Fruit fly (Drosophila melanogaster) whole organism, prepupa: ENCODE results near the gene CG13385.

Experiments used
- CG10631 ChIP-seq: fragments of 200-800 bp; sonication (Bioruptor generic); optimal IDR thresholded peaks from 2 replicates; lab custom pipeline; 2016; ENCODE audit warnings: missing biosample characterization, missing genetic modification characterization
- CG11294 ChIP-seq: fragments of 200-800 bp; sonication (Bioruptor generic); IDR thresholded peaks from 2 replicates; pipeline ENCODE4 v1.3.6; 2022; ENCODE audit warnings: missing biosample characterization, missing genetic modification characterization
- CG11762 ChIP-seq: fragments of 200-800 bp; sonication (Bioruptor generic); optimal IDR thresholded peaks from 3 replicates; lab custom pipeline; 2016; ENCODE audit warnings: missing biosample characterization, missing genetic modification characterization; ENCODE audit not compliant: insufficient read depth
- CG1621 ChIP-seq: fragments of 200-800 bp; sonication (Bioruptor generic); optimal IDR thresholded peaks from 3 replicates; lab custom pipeline; 2018; ENCODE audit warnings: missing biosample characterization, mild to moderate bottlenecking, missing genetic modification characterization
- CG16779 ChIP-seq: fragments of 200-800 bp; sonication (Bioruptor generic); optimal IDR thresholded peaks from 3 replicates; lab custom pipeline; 2017; ENCODE audit warnings: missing biosample characterization, mild to moderate bottlenecking, missing genetic modification characterization
- CG31627 ChIP-seq: fragments of 200-800 bp; sonication (Bioruptor generic); optimal IDR thresholded peaks from 3 replicates; lab custom pipeline; 2016; ENCODE audit warnings: missing biosample characterization, missing genetic modification characterization
- CG32006 ChIP-seq: fragments of 200-800 bp; sonication (Bioruptor generic); optimal IDR thresholded peaks from 3 replicates; lab custom pipeline; 2017; ENCODE audit warnings: missing biosample characterization, mild to moderate bottlenecking, missing genetic modification characterization
- CG34406 ChIP-seq: fragments of 200-800 bp; sonication (Bioruptor generic); optimal IDR thresholded peaks from 3 replicates; lab custom pipeline; 2016; ENCODE audit warnings: missing biosample characterization, missing genetic modification characterization
- CG4318 ChIP-seq: fragments of 200-800 bp; sonication (Bioruptor generic); optimal IDR thresholded peaks from 3 replicates; lab custom pipeline; 2017; ENCODE audit warnings: missing biosample characterization, mild to moderate bottlenecking, missing genetic modification characterization
- CG6163 ChIP-seq: fragments of 200-800 bp; sonication (Bioruptor generic); IDR thresholded peaks from 3 replicates; pipeline ENCODE4 v1.3.6; 2022; ENCODE audit warnings: missing biosample characterization, missing genetic modification characterization
- CG6276 ChIP-seq: fragments of 200-800 bp; sonication (Bioruptor generic); optimal IDR thresholded peaks from 2 replicates; lab custom pipeline; 2017; ENCODE audit warnings: missing biosample characterization, mild to moderate bottlenecking, missing genetic modification characterization
- CG6792 ChIP-seq: fragments of 200-800 bp; sonication (Bioruptor generic); optimal IDR thresholded peaks from 3 replicates; lab custom pipeline; 2016; ENCODE audit warnings: missing biosample characterization, missing genetic modification characterization
- CG6808 ChIP-seq: fragments of 200-800 bp; sonication (Bioruptor generic); optimal IDR thresholded peaks from 3 replicates; lab custom pipeline; 2017; ENCODE audit warnings: missing biosample characterization, missing genetic modification characterization, mild to moderate bottlenecking, moderate library complexity, missing genetic modification reagents
- CG8119 ChIP-seq: fragments of 200-800 bp; sonication (Bioruptor generic); IDR thresholded peaks from 3 replicates; pipeline ENCODE4 v1.3.6; 2022; ENCODE audit warnings: missing biosample characterization, missing genetic modification characterization
- CG8319 ChIP-seq: fragments of 200-800 bp; sonication (Bioruptor generic); optimal IDR thresholded peaks from 3 replicates; lab custom pipeline; 2016; ENCODE audit warnings: missing biosample characterization, missing genetic modification characterization
- CG9139 ChIP-seq: fragments of 200-800 bp; sonication (Bioruptor generic); optimal IDR thresholded peaks from 3 replicates; lab custom pipeline; 2017; ENCODE audit warnings: missing biosample characterization, mild to moderate bottlenecking, missing genetic modification characterization
- Eip75B ChIP-seq: fragments of 200-800 bp; sonication (Bioruptor generic); optimal IDR thresholded peaks from 3 replicates; lab custom pipeline; 2016; ENCODE audit warnings: missing biosample characterization, missing genetic modification characterization
- Eip78C ChIP-seq: fragments of 200-800 bp; sonication (Bioruptor generic); peaks from one replicate; lab custom pipeline; 2016; ENCODE audit warnings: missing biosample characterization, missing genetic modification characterization
- Ets21C ChIP-seq: fragments of 200-800 bp; sonication (Bioruptor generic); optimal IDR thresholded peaks from 3 replicates; lab custom pipeline; 2016; ENCODE audit warnings: missing biosample characterization, missing genetic modification characterization
- Ets96B ChIP-seq: fragments of 200-800 bp; optimal IDR thresholded peaks from 2 replicates; lab custom pipeline; 2019; ENCODE audit warnings: missing biosample characterization, mild to moderate bottlenecking, missing genetic modification characterization, moderate library complexity
- Gug ChIP-seq: fragments of 200-800 bp; sonication (Bioruptor generic); IDR thresholded peaks from 2 replicates; pipeline ENCODE4 v1.3.6; 2022; ENCODE audit warnings: missing biosample characterization, missing genetic modification characterization
- Hr38 ChIP-seq: sonication (Bioruptor generic); optimal IDR thresholded peaks from 2 replicates; lab custom pipeline; 2016; ENCODE audit warnings: missing biosample characterization, missing genetic modification characterization
- Hr39 ChIP-seq: fragments of 200-800 bp; sonication (Bioruptor generic); optimal IDR thresholded peaks from 2 replicates; lab custom pipeline; 2016; ENCODE audit warnings: missing biosample characterization, missing genetic modification characterization
- Hr4 ChIP-seq: fragments of 200-800 bp; sonication (Bioruptor generic); optimal IDR thresholded peaks from 3 replicates; lab custom pipeline; 2016; ENCODE audit warnings: missing biosample characterization, missing genetic modification characterization
- Met ChIP-seq: fragments of 200-800 bp; sonication (Bioruptor generic); optimal IDR thresholded peaks from 3 replicates; lab custom pipeline; 2016; ENCODE audit warnings: missing biosample characterization, missing genetic modification characterization
- OdsH ChIP-seq: fragments of 200-800 bp; sonication (Bioruptor generic); optimal IDR thresholded peaks from 3 replicates; lab custom pipeline; 2016; ENCODE audit warnings: missing biosample characterization, missing genetic modification characterization
- Sox102F ChIP-seq: fragments of 200-800 bp; sonication (Bioruptor generic); optimal IDR thresholded peaks from 2 replicates; lab custom pipeline; 2016; ENCODE audit warnings: missing biosample characterization, mild to moderate bottlenecking, missing genetic modification characterization
- achi ChIP-seq: fragments of 200-800 bp; sonication (Bioruptor generic); optimal IDR thresholded peaks from 3 replicates; lab custom pipeline; 2016; ENCODE audit warnings: missing biosample characterization, missing genetic modification characterization
- dsx ChIP-seq: fragments of 200-800 bp; optimal IDR thresholded peaks from 3 replicates; lab custom pipeline; 2019; ENCODE audit warnings: missing biosample characterization, mild to moderate bottlenecking, missing genetic modification characterization, moderate library complexity; ENCODE audit not compliant: poor library complexity, severe bottlenecking
- fd59A ChIP-seq: fragments of 200-800 bp; sonication (Bioruptor generic); optimal IDR thresholded peaks from 2 replicates; lab custom pipeline; 2017; ENCODE audit warnings: missing biosample characterization, mild to moderate bottlenecking, missing genetic modification characterization, missing genetic modification reagents
- fd85E ChIP-seq: fragments of 200-800 bp; sonication (Bioruptor generic); optimal IDR thresholded peaks from 3 replicates; lab custom pipeline; 2016; ENCODE audit warnings: missing biosample characterization, missing genetic modification characterization
- fkh ChIP-seq: fragments of 200-800 bp; sonication (Bioruptor generic); optimal IDR thresholded peaks from 3 replicates; lab custom pipeline; 2017; ENCODE audit warnings: missing biosample characterization, mild to moderate bottlenecking, missing genetic modification characterization, moderate library complexity
- lz ChIP-seq: fragments of 200-800 bp; sonication (Bioruptor generic); optimal IDR thresholded peaks from 3 replicates; lab custom pipeline; 2016; ENCODE audit warnings: missing biosample characterization, missing genetic modification characterization
- pdm3 ChIP-seq: fragments of 200-800 bp; sonication (Bioruptor generic); optimal IDR thresholded peaks from 3 replicates; lab custom pipeline; 2016; ENCODE audit warnings: missing biosample characterization, missing genetic modification characterization
- salr ChIP-seq, 2 experiments: fragments of 200-800 bp; sonication (Bioruptor generic); optimal IDR thresholded peaks; 3 replicates each; lab custom pipeline; 2016 to 2018; ENCODE audit warnings: missing biosample characterization in 2 of 2, missing genetic modification characterization in 2 of 2, mild to moderate bottlenecking in 1 of 2
- ss ChIP-seq, 2 experiments: fragments of 200-800 bp; sonication (Bioruptor generic); optimal IDR thresholded peaks; 2 replicates in 1 of 2; 3 replicates in 1 of 2; lab custom pipeline; 2017 to 2018; ENCODE audit warnings: mild to moderate bottlenecking in 2 of 2, missing biosample characterization in 2 of 2, missing genetic modification characterization in 2 of 2, moderate library complexity in 1 of 2
- topi ChIP-seq: fragments of 200-800 bp; sonication (Bioruptor generic); optimal IDR thresholded peaks from 3 replicates; lab custom pipeline; 2016; ENCODE audit warnings: missing biosample characterization, missing genetic modification characterization

The CG13385 gene

DNA sequence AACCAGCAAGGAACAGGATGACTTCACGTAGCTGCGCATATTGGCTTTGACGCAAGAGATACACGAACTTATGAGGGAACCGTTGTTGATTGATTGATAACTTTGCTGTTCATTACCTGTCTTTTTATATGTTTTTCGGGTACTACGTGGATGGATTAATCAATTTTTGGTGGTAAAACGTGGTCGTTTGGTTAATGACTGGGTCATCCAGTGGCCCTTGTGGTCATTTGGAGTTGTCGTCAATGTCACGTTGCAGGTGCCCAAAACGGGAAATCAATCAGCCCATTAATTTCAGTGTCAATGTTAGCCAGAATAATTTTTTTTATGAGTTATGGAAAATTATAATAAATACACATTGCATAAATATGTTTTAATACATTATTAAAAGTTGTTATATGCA lies 7.2 kb upstream of the CG13385 start, which contains the start of gene CG42819:
TSS of gene CG42819 (minus strand) at position 101 of the 400 bp plus-strand sequence.
- TF ChIP-seq ss (GFP tag; optimal IDR thresholded peaks at IDR 0.05; lab: Kevin White, UChicago) = no peak
- TF ChIP-seq CG32006 (GFP tag; lab: Kevin White, UChicago) = no peak
- TF ChIP-seq salr (GFP tag; optimal IDR thresholded peaks at IDR 0.05; lab: Kevin White, UChicago) = no peak
- no peak for TF ChIP-seq lz
- TF ChIP-seq CG4318 = no peak
- TF ChIP-seq CG8319 (GFP tag; lab: Kevin White, UChicago) = no peak
- TF ChIP-seq dsx (GFP tag; lab: Kevin White, UChicago) = no peak
- TF ChIP-seq CG11294 (GFP tag; lab: Robert Waterston, UW) = no peak
- TF ChIP-seq CG34406 = no peak
- no peak for TF ChIP-seq Eip78C (GFP tag; lab: Kevin White, UChicago)

DNA sequence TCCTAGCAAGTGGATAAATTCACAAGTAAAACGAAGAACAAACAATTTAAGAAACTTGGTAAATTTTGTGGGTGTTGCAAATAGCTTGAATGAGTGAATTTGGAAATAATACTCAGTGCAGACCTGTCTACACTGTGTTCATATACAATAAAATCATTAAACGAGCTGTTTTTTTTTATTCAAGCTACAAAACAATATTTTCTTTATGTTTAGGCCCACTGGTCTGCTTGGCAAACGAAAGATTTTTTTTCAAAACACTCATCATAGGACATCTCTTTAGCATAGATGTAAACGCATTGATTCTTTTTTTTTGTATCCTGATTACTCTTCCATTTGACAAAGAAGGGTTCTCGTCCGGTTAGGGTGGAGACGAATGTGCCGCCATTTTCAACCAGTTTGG lies 4.2 kb upstream of the CG13385 start, which contains the start of gene CG42820:
TSS of gene CG42820 (minus strand) at position 101 of the 400 bp plus-strand sequence.
- TF ChIP-seq Eip75B (no peak), Hr39 (no peak), OdsH (GFP tag; lab: Kevin White, UChicago) (no peak), Ets96B (tag; lab: Kevin White, UChicago) (no peak), CG6276 (GFP tag; lab: Kevin White, UChicago) (no peak), Met (GFP tag; lab: Kevin White, UChicago) (no peak), pdm3 (GFP tag; lab: Kevin White, UChicago) (no peak), Gug (GFP tag; lab: Robert Waterston, UW) (no peak), fkh (GFP tag; lab: Kevin White, UChicago) (no peak), CG6808 (no peak), CG8119 (GFP tag; lab: Robert Waterston, UW) (no peak), CG6163 (GFP tag; lab: Robert Waterston, UW) (no peak)
- TF ChIP-seq, all 60 proteins: peak for 0

DNA sequence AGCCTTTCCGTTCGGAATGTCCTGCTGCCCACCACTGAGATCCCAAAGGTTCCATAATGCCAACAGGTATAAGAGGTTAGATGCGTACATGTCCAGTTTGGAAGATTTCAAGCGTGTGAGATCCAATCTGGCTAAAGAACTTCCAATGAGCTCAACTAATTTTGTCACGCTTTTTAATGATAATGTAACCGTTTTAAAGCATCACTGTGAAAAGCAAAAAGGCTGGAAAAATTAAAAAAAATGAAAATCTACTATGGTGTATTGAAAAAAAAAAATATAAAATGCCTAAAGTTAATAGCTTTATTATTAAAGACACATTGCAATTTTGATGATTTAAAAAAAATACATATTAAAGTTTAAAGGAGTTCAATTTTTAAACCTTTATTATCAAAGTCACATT lies 3.3 kb upstream of the CG13385 start, which contains the start of gene Acp29AB:
TSS of gene Acp29AB (minus strand) at position 101 of the 400 bp plus-strand sequence.
- no peak for TF ChIP-seq Hr4 (GFP tag; lab: Kevin White, UChicago)
- TF ChIP-seq lz = no peak
- TF ChIP-seq CG31627 (GFP tag; lab: Kevin White, UChicago) = no peak
- TF ChIP-seq CG4318 = no peak
- TF ChIP-seq CG16779 (tag; lab: Kevin White, UChicago) = no peak
- TF ChIP-seq ss (GFP tag; optimal IDR thresholded peaks at IDR 0.05; lab: Kevin White, UChicago) = no peak
- TF ChIP-seq CG10631 (GFP tag; lab: Kevin White, UChicago) = no peak
- no peak for TF ChIP-seq Ets96B (tag; lab: Kevin White, UChicago)
- no peak for TF ChIP-seq Ets21C (GFP tag; lab: Kevin White, UChicago)
- no peak for TF ChIP-seq CG6276 (GFP tag; lab: Kevin White, UChicago)
- no peak for TF ChIP-seq CG6792 (GFP tag; lab: Kevin White, UChicago)
- no peak for TF ChIP-seq Sox102F (GFP tag; lab: Kevin White, UChicago)
- TF ChIP-seq Gug (GFP tag; lab: Robert Waterston, UW) = no peak
- no peak for TF ChIP-seq Eip75B
- no peak for TF ChIP-seq fd59A (GFP tag; lab: Kevin White, UChicago)
- no peak for TF ChIP-seq achi (GFP tag; lab: Kevin White, UChicago)
- TF ChIP-seq CG11762 (GFP tag; lab: Kevin White, UChicago) = no peak
- TF ChIP-seq Hr38 (GFP tag; lab: Kevin White, UChicago) = no peak
- TF ChIP-seq CG9139 (GFP tag; lab: Kevin White, UChicago) = no peak

DNA sequence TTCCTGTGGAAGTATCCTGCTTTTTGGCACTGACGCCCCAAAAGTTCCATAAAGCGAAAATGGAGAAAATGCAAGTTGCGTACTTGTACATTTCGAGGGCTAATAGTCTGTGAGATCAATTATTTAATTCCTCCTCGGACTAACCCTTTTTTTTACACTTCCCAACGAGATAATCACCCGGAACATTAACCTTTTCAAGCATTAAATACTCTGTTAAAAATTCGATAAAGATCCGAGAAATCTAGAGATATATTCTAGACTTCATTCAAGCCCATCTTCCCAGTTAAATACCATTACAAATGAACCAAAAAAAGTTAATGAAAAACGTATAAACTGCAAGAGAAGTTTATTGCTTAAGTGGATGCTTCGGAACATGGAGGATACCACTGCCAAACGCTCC lies 2.3 kb upstream of the CG13385 start, which contains the start of gene lectin-29Ca:
TSS of gene lectin-29Ca (minus strand) at position 101 of the 400 bp plus-strand sequence.
- TF ChIP-seq topi (no peak), fd85E (GFP tag; lab: Kevin White, UChicago) (no peak), CG34406 (no peak), Met (GFP tag; lab: Kevin White, UChicago) (no peak), CG1621 (tag; lab: Kevin White, UChicago) (no peak), CG32006 (GFP tag; lab: Kevin White, UChicago) (no peak), CG4318 (no peak), fkh (GFP tag; lab: Kevin White, UChicago) (no peak)
